Worm (Caenorhabditis elegans) whole organism, young adult: ENCODE measurements around the gene T13C5.3.

ENCODE experiments used
- B0035.1 ChIP-seq: sonication (generic microtip); optimal IDR thresholded peaks from 2 replicates; lab custom pipeline; 2016; ENCODE audit warnings: missing genetic modification characterization, mild to moderate bottlenecking, missing compliant biosample characterization, missing genotype, missing genetic modification reagents
- F49E8.2 ChIP-seq: sonication (generic microtip); optimal IDR thresholded peaks from 3 replicates; lab custom pipeline; 2017; ENCODE audit warnings: missing genetic modification characterization, mild to moderate bottlenecking, missing compliant biosample characterization, antibody characterized with exemption, moderate library complexity; ENCODE audit not compliant: insufficient read depth
- F55B11.4 ChIP-seq: sonication (generic microtip); optimal IDR thresholded peaks from 2 replicates; lab custom pipeline; 2016; ENCODE audit warnings: missing compliant biosample characterization, missing genetic modification characterization, borderline replicate concordance; ENCODE audit not compliant: insufficient read depth
- F57A8.1 ChIP-seq: fragments of 200-800 bp; sonication (Bioruptor generic); optimal IDR thresholded peaks from 2 replicates; lab custom pipeline; 2018; ENCODE audit warnings: mild to moderate bottlenecking, missing genetic modification characterization, moderate library complexity, missing compliant biosample characterization
- K11D2.4 ChIP-seq: fragments of 200-800 bp; sonication (Bioruptor generic); IDR thresholded peaks from 2 replicates; pipeline ENCODE4 v1.3.6; 2022; ENCODE audit warnings: missing genetic modification reagents, missing genetic modification characterization, missing compliant biosample characterization
- Y53F4B.3 ChIP-seq: fragments of 200-800 bp; sonication (Bioruptor generic); IDR thresholded peaks from 2 replicates; pipeline ENCODE4 v1.3.6; 2022; ENCODE audit warnings: missing genetic modification reagents, missing genetic modification characterization, missing compliant biosample characterization
- Y79H2A.3 ChIP-seq: fragments of 200-800 bp; sonication (Bioruptor generic); conservative IDR thresholded peaks from 2 replicates; pipeline ENCODE4 v1.3.6; 2022; ENCODE audit warnings: missing genetic modification reagents, missing genetic modification characterization, missing compliant biosample characterization
- ZK185.1 ChIP-seq: sonication (generic microtip); optimal IDR thresholded peaks from 2 replicates; lab custom pipeline; 2016; ENCODE audit warnings: mild to moderate bottlenecking, missing genetic modification characterization, missing compliant biosample characterization; ENCODE audit not compliant: poor library complexity, severe bottlenecking
- akir-1 ChIP-seq: fragments of 200-800 bp; sonication (Bioruptor generic); optimal IDR thresholded peaks from 2 replicates; lab custom pipeline; 2018; ENCODE audit warnings: mild to moderate bottlenecking, missing genetic modification characterization, moderate library complexity, missing compliant biosample characterization
- ama-1 ChIP-seq, 3 experiments: fragments of 150-350 bp in 1 of 3; sonication (generic microtip) in 2 of 3; optimal IDR thresholded peaks; 2 replicates each; lab custom pipeline; 2014 to 2018; ENCODE audit warnings: missing biosample characterization in 2 of 3, missing genetic modification characterization in 2 of 3, missing genetic modification reagents in 2 of 3
- aptf-2 ChIP-seq: fragments of 200-800 bp; sonication (Bioruptor generic); conservative IDR thresholded peaks from 2 replicates; pipeline ENCODE4 v1.3.6; 2022; ENCODE audit warnings: missing genetic modification reagents, missing genetic modification characterization, missing compliant biosample characterization
- atf-7 ChIP-seq: sonication (generic microtip); optimal IDR thresholded peaks from 2 replicates; lab custom pipeline; 2017; ENCODE audit warnings: mild to moderate bottlenecking, missing genetic modification characterization, missing compliant biosample characterization
- athp-1 ChIP-seq: sonication (generic microtip); optimal IDR thresholded peaks from 2 replicates; lab custom pipeline; 2017; ENCODE audit warnings: mild to moderate bottlenecking, missing genetic modification characterization, missing compliant biosample characterization
- attf-3 ChIP-seq: fragments of 200-800 bp; sonication (Bioruptor generic); conservative IDR thresholded peaks from 2 replicates; pipeline ENCODE4 v1.3.6; 2022; ENCODE audit warnings: missing genetic modification reagents, missing genetic modification characterization, missing compliant biosample characterization
- cebp-1 ChIP-seq, 2 experiments: fragments of 200-800 bp in 1 of 2; sonication (Bioruptor generic) in 1 of 2; sonication (generic microtip) in 1 of 2; IDR thresholded peaks in 1 of 2; optimal IDR thresholded peaks in 1 of 2; 2 replicates each; pipeline versions ENCODE4 v1.3.6 to Lab custom; 2017 to 2022; ENCODE audit warnings: missing compliant biosample characterization in 2 of 2, missing genetic modification characterization in 2 of 2, mild to moderate bottlenecking in 1 of 2, missing genetic modification reagents in 1 of 2, moderate library complexity in 1 of 2
- cebp-2 ChIP-seq: fragments of 200-800 bp; sonication (Bioruptor generic); IDR thresholded peaks from 2 replicates; pipeline ENCODE4 v1.3.6; 2022; ENCODE audit warnings: missing genetic modification characterization, missing compliant biosample characterization
- ceh-27 ChIP-seq: fragments of 200-800 bp; sonication (Bioruptor generic); optimal IDR thresholded peaks from 2 replicates; lab custom pipeline; 2018; ENCODE audit warnings: mild to moderate bottlenecking, missing genetic modification characterization, moderate library complexity, missing compliant biosample characterization
- ceh-58 ChIP-seq: fragments of 200-800 bp; sonication (Bioruptor generic); IDR thresholded peaks from 2 replicates; pipeline ENCODE4 v1.3.6; 2022; ENCODE audit warnings: missing genetic modification characterization, missing compliant biosample characterization
- ceh-91 ChIP-seq: fragments of 200-800 bp; sonication (Bioruptor generic); IDR thresholded peaks from 2 replicates; pipeline ENCODE4 v1.3.6; 2022; ENCODE audit warnings: missing genetic modification reagents, missing genetic modification characterization, missing compliant biosample characterization
- dpl-1 ChIP-seq: fragments of 150-350 bp; optimal IDR thresholded peaks from 2 replicates; lab custom pipeline; 2014; ENCODE audit warnings: missing biosample characterization, missing genetic modification reagents, missing genetic modification characterization
- efl-1 ChIP-seq: fragments of 150-350 bp; optimal IDR thresholded peaks from 2 replicates; lab custom pipeline; 2014; ENCODE audit warnings: missing biosample characterization, missing genetic modification reagents, missing genetic modification characterization
- egl-18 ChIP-seq: fragments of 200-800 bp; sonication (Bioruptor generic); IDR thresholded peaks from 2 replicates; pipeline ENCODE4 v1.3.6; 2022; ENCODE audit warnings: missing genetic modification reagents, missing genetic modification characterization, missing compliant biosample characterization
- fkh-3 ChIP-seq: sonication (generic microtip); optimal IDR thresholded peaks from 2 replicates; lab custom pipeline; 2016; ENCODE audit warnings: mild to moderate bottlenecking, missing genetic modification characterization, missing compliant biosample characterization
- hmg-1.2 ChIP-seq: fragments of 200-800 bp; sonication (Bioruptor generic); IDR thresholded peaks from 2 replicates; pipeline ENCODE4 v1.3.6; 2022; ENCODE audit warnings: missing genetic modification reagents, missing genetic modification characterization, missing compliant biosample characterization
- let-526 ChIP-seq: fragments of 200-800 bp; sonication (Bioruptor generic); IDR thresholded peaks from 2 replicates; pipeline ENCODE4 v1.3.6; 2022; ENCODE audit warnings: missing genetic modification reagents, missing genetic modification characterization, missing compliant biosample characterization
- lin-26 ChIP-seq: fragments of 200-800 bp; sonication (Bioruptor generic); IDR thresholded peaks from 2 replicates; pipeline ENCODE4 v1.3.6; 2022; ENCODE audit warnings: missing genetic modification reagents, missing genetic modification characterization, missing compliant biosample characterization
- lir-1 ChIP-seq: fragments of 200-800 bp; sonication (Bioruptor generic); conservative IDR thresholded peaks from 2 replicates; pipeline ENCODE4 v1.3.6; 2022; ENCODE audit warnings: missing genetic modification reagents, missing genetic modification characterization, missing compliant biosample characterization
- lsl-1 ChIP-seq: fragments of 200-800 bp; sonication (Bioruptor generic); optimal IDR thresholded peaks from 2 replicates; lab custom pipeline; 2018; ENCODE audit warnings: mild to moderate bottlenecking, missing genetic modification characterization, moderate library complexity, missing compliant biosample characterization
- lsy-27 ChIP-seq: sonication (generic microtip); optimal IDR thresholded peaks from 2 replicates; lab custom pipeline; 2017; ENCODE audit warnings: missing genetic modification characterization, mild to moderate bottlenecking, missing compliant biosample characterization, antibody characterized with exemption, missing genotype, borderline replicate concordance; ENCODE audit not compliant: insufficient read depth
- madf-3 ChIP-seq: fragments of 200-800 bp; sonication (Bioruptor generic); IDR thresholded peaks from 2 replicates; pipeline ENCODE4 v1.3.6; 2022; ENCODE audit warnings: missing genetic modification reagents, missing genetic modification characterization, missing compliant biosample characterization
- mcd-1 ChIP-seq: fragments of 200-800 bp; sonication (Bioruptor generic); IDR thresholded peaks from 2 replicates; pipeline ENCODE4 v1.3.6; 2022; ENCODE audit warnings: missing genetic modification reagents, missing genetic modification characterization, missing compliant biosample characterization
- mxl-1 ChIP-seq: sonication (generic microtip); optimal IDR thresholded peaks from 2 replicates; lab custom pipeline; 2016; ENCODE audit warnings: missing genetic modification characterization, missing compliant biosample characterization
- nfya-1 ChIP-seq: sonication (generic microtip); optimal IDR thresholded peaks from 2 replicates; lab custom pipeline; 2017; ENCODE audit warnings: antibody characterized with exemption, missing compliant biosample characterization, missing genetic modification characterization, borderline replicate concordance; ENCODE audit not compliant: insufficient read depth
- pbrm-1 ChIP-seq: fragments of 200-800 bp; sonication (Bioruptor generic); IDR thresholded peaks from 2 replicates; pipeline ENCODE4 v1.3.6; 2022; ENCODE audit warnings: missing genetic modification reagents, missing genetic modification characterization, missing compliant biosample characterization
- sea-2 ChIP-seq: fragments of 200-800 bp; sonication (Bioruptor generic); IDR thresholded peaks from 2 replicates; pipeline ENCODE4 v1.3.6; 2022; ENCODE audit warnings: missing genetic modification characterization, missing compliant biosample characterization
- snpc-3.4 ChIP-seq: sonication (generic microtip); optimal IDR thresholded peaks from 2 replicates; lab custom pipeline; 2017; ENCODE audit warnings: missing genetic modification characterization, mild to moderate bottlenecking, missing compliant biosample characterization, antibody characterized with exemption, moderate library complexity, missing genotype, missing genetic modification reagents
- snpc-4 ChIP-seq, 5 experiments: fragments of 150-350 bp in 1 of 5; sonication (generic microtip) in 4 of 5; optimal IDR thresholded peaks; 2 replicates each; lab custom pipeline; 2014 to 2018; ENCODE audit warnings: missing genetic modification characterization in 5 of 5, missing biosample characterization in 3 of 5, antibody characterized with exemption in 2 of 5, mild to moderate bottlenecking in 2 of 5, missing compliant biosample characterization in 2 of 5, missing genotype in 2 of 5, moderate library complexity in 2 of 5, missing genetic modification reagents in 1 of 5
- tbp1 ChIP-seq: fragments of 200-800 bp; sonication (Bioruptor generic); optimal IDR thresholded peaks from 2 replicates; lab custom pipeline; 2018; ENCODE audit warnings: mild to moderate bottlenecking, missing genetic modification characterization, missing compliant biosample characterization
- zim-3 ChIP-seq: sonication (generic microtip); optimal IDR thresholded peaks from 2 replicates; lab custom pipeline; 2017; ENCODE audit warnings: mild to moderate bottlenecking, missing genetic modification characterization, moderate library complexity, missing compliant biosample characterization
- ztf-26 ChIP-seq: sonication (generic microtip); optimal IDR thresholded peaks from 2 replicates; lab custom pipeline; 2017; ENCODE audit warnings: missing genetic modification characterization, missing compliant biosample characterization

The T13C5.3 gene

DNA sequence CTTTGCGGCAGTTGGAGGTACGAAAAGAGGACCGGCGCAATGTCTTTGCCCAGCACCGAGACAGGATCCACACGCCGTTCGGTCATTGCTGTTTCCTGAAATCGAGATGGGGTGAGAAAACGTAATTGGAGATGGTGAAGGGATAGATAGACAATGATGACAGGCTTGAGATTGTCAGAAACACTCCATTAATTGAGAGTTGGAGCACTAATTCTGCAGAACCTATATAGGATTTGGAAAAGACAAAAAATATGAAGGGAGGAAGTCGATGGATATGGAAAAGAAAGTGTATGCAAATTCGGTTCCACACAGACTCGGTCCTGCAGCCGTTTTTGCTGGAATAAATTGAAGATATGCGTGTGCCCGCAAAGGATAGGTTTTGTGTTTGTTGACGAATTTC, 40.1 kb upstream of the T13C5.3 start, which contains the start of gene Y72A10A.1:
Y72A10A.1 (minus strand) TSS at position 101 of the 400 bp plus-strand sequence.
- no peak for TF ChIP-seq Y79H2A.3
- no peak for TF ChIP-seq snpc-3.4 (tag; lab: Kevin White, UChicago)
- TF ChIP-seq atf-7: no peak
- no peak for TF ChIP-seq madf-3
- TF ChIP-seq akir-1 (GFP tag; lab: Kevin White, UChicago): no peak
- TF ChIP-seq egl-18 (GFP tag; lab: Robert Waterston, UW): no peak
- no peak for TF ChIP-seq nfya-1 (tag; lab: Kevin White, UChicago)
- no peak for TF ChIP-seq lin-26
- no peak for TF ChIP-seq Y53F4B.3 (GFP tag; lab: Robert Waterston, UW)
- TF ChIP-seq lir-1 (GFP tag; lab: Robert Waterston, UW): no peak
- TF ChIP-seq sea-2 (GFP tag; lab: Robert Waterston, UW): no peak
- TF ChIP-seq aptf-2 (GFP tag; lab: Robert Waterston, UW): no peak
- no peak for TF ChIP-seq ceh-58 (GFP tag; lab: Robert Waterston, UW)
- TF ChIP-seq mxl-1: no peak
- TF ChIP-seq ztf-26 (tag; lab: Kevin White, UChicago): no peak
- no peak for TF ChIP-seq F55B11.4 (tag; lab: Kevin White, UChicago)
- TF ChIP-seq K11D2.4 (GFP tag; lab: Robert Waterston, UW): no peak
- no peak for TF ChIP-seq let-526 (GFP tag; lab: Robert Waterston, UW)

DNA sequence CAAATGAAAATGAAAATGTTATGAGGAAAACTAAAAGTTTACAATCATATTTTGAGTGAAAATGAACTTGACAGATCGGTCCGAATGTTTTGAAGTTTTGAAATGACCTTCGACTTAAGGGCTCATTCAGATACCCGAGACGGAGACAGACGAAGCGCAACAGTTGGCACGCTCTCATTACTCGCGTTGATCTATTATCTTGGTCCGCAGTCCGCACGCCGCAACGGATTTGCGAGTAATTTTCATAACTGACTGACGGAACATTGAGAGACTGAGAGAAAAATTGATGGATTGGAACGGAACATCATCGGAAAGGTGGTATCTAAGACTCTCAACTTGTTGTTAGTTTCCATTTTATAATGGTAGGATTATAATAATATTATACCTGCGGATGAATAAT, 32.4 kb upstream of the T13C5.3 start:
- TF ChIP-seq ceh-58 (GFP tag; lab: Robert Waterston, UW) (no peak), Y53F4B.3 (GFP tag; lab: Robert Waterston, UW) (no peak), snpc-4 (GFP tag; optimal IDR thresholded peaks at IDR 0.05; lab: Kevin White, UChicago) (no peak), snpc-4 (tag; optimal IDR thresholded peaks at IDR 0.05; lab: Kevin White, UChicago) (no peak), cebp-1 (GFP tag; IDR thresholded peaks at IDR 0.05; lab: Robert Waterston, UW) (no peak), cebp-1 (tag; optimal IDR thresholded peaks at IDR 0.05; lab: Kevin White, UChicago) (no peak), egl-18 (GFP tag; lab: Robert Waterston, UW) (no peak), ZK185.1 (no peak), tbp1 (no peak), efl-1 (no peak), F49E8.2 (no peak), B0035.1 (tag; lab: Kevin White, UChicago) (no peak), fkh-3 (tag; lab: Kevin White, UChicago) (no peak), athp-1 (no peak), Y79H2A.3 (no peak), mcd-1 (GFP tag; lab: Robert Waterston, UW) (no peak)

DNA sequence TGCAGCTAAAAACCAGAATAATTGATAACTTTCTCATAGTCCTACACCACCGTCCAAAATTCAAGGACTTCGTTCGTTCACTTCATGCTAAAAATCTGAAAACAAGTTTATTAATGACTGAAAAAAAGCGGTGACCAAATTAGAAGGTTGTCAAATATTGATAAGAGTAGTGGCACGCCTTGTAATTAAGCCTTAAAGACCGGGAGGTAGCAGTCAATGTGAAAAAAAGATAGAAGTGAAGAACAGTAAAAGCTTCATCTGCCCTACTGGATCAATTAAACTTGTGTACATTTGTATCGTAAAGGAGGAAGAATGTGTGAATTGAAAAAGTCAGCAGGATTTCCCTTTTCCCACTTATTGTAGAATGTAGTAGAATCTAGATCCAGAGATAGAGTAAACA, 27.9 kb upstream of the T13C5.3 start, which contains the start of gene tag-275:
tag-275 (minus strand) TSS at position 101 of the 400 bp plus-strand sequence.
- TF ChIP-seq zim-3 (tag; lab: Kevin White, UChicago) (no peak), ceh-27 (GFP tag; lab: Kevin White, UChicago) (no peak), cebp-2 (GFP tag; lab: Robert Waterston, UW) (no peak), lsy-27 (tag; lab: Kevin White, UChicago) (no peak), ama-1 (optimal IDR thresholded peaks at IDR 0.05; lab: Kevin White, UChicago) (no peak), ama-1 (GFP tag; optimal IDR thresholded peaks at IDR 0.05; lab: Kevin White, UChicago) (no peak), lsl-1 (GFP tag; lab: Kevin White, UChicago) (no peak), F57A8.1 (GFP tag; lab: Kevin White, UChicago) (no peak), athp-1 (no peak), dpl-1 (GFP tag; lab: Kevin White, UChicago) (no peak), akir-1 (GFP tag; lab: Kevin White, UChicago) (no peak), hmg-1.2 (GFP tag; lab: Robert Waterston, UW) (no peak), pbrm-1 (GFP tag; lab: Robert Waterston, UW) (no peak), attf-3 (GFP tag; lab: Robert Waterston, UW) (no peak), ceh-91 (GFP tag; lab: Robert Waterston, UW) (no peak)
